Fruit fly (Drosophila melanogaster): ENCODE data around the gene CG14785.
A peak's percentile ranks its signal among the peaks of the same experiment; 100 is the strongest.

CG14785 gene

DNA sequence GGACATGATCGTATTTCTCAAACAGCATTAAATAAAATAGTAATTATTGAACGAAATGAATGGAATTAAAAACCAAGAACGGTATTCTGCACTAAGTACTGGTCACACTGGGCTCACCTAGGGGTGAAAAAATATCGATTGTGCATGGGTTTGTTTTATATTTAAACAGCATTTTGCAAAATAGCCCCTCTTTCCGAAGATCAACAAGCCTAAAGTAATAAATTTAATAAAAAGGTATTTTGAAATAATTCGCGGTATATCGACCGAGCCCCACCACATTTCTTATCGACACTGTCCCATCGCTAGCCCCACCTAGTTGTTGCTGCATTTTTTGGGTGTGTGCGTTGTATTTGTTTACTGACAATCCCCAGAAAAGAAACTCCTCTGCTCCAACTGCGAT lies 13.7 kb upstream of the CG14785 start, which contains the start of gene pck (continued):
- TF ChIP-seq grau (tag; optimal IDR thresholded peaks at IDR 0.05): peak; percentile 54
- no peak for TF ChIP-seq CkIIα-i1 (GFP tag; IDR thresholded peaks at IDR 0.05)
- no peak for TF ChIP-seq CG7839 (tag; optimal IDR thresholded peaks at IDR 0.05)
- peak; percentile 43; the same call in 1 of the 2 replicates for TF ChIP-seq Ada2b (GFP tag; IDR thresholded peaks at IDR 0.05)
- no peak for TF ChIP-seq Stat92E (GFP tag; optimal IDR thresholded peaks at IDR 0.05)
- peak; percentile 50 for TF ChIP-seq CG30020 (tag; optimal IDR thresholded peaks at IDR 0.05)
- TF ChIP-seq az2 (GFP tag; optimal IDR thresholded peaks at IDR 0.05): peak; percentile 71
- TF ChIP-seq fd64A (GFP tag; optimal IDR thresholded peaks at IDR 0.05): no peak
- peak; percentile 70 for TF ChIP-seq slbo (GFP tag; IDR thresholded peaks at IDR 0.05)
- no peak for TF ChIP-seq CG8359 (GFP tag; optimal IDR thresholded peaks at IDR 0.05; ENCODE audit: borderline replicate concordance)
- no peak for TF ChIP-seq Ravus (GFP tag; IDR thresholded peaks at IDR 0.05)
- peak; percentile 51 for TF ChIP-seq caup (GFP tag; optimal IDR thresholded peaks at IDR 0.05; ENCODE audit: severe bottlenecking)
- TF ChIP-seq Optix (GFP tag; IDR thresholded peaks at IDR 0.05): peak; percentile 70; the same call in 2 of the 3 replicates
- TF ChIP-seq Gsc (GFP tag; IDR thresholded peaks at IDR 0.05): no peak
- no peak for TF ChIP-seq Eip74EF (GFP tag; optimal IDR thresholded peaks at IDR 0.05)
- 0 out of 3 replicates have a peak, but pooled peaks have one; percentile 25 for TF ChIP-seq CG3726 (GFP tag; IDR thresholded peaks at IDR 0.05)
- TF ChIP-seq CG9727 (GFP tag; optimal IDR thresholded peaks at IDR 0.05): peak; percentile 69
- TF ChIP-seq CG7786 (GFP tag; optimal IDR thresholded peaks at IDR 0.05): peak; percentile 65
- peak; percentile 65 for TF ChIP-seq CG13287 (GFP tag; IDR thresholded peaks at IDR 0.05; ENCODE audit: partially characterized antibody)
- no peak for TF ChIP-seq h (optimal IDR thresholded peaks at IDR 0.05)
- peak; percentile 45 for TF ChIP-seq CG9437 (GFP tag; optimal IDR thresholded peaks at IDR 0.05)
- TF ChIP-seq dmrt11E (tag; optimal IDR thresholded peaks at IDR 0.05): peak; percentile 65
- TF ChIP-seq Nf-YB (GFP tag; optimal IDR thresholded peaks at IDR 0.05): peak; percentile 19
- TF ChIP-seq Dip2 (GFP tag; IDR thresholded peaks at IDR 0.05): no peak
- peak; percentile 71 for TF ChIP-seq dm (GFP tag; optimal IDR thresholded peaks at IDR 0.05)
- no peak for TF ChIP-seq Oli (tag; optimal IDR thresholded peaks at IDR 0.05)
- no peak for TF ChIP-seq CG6254 (GFP tag; optimal IDR thresholded peaks at IDR 0.05)
- no peak for TF ChIP-seq tio (GFP tag; optimal IDR thresholded peaks at IDR 0.05)
- TF ChIP-seq CG9817 (tag; optimal IDR thresholded peaks at IDR 0.05): peak; percentile 36
- no peak for TF ChIP-seq CG6654 (GFP tag; optimal IDR thresholded peaks at IDR 0.05)
- TF ChIP-seq CG16863 (GFP tag; optimal IDR thresholded peaks at IDR 0.05): peak; percentile 69
- peak; percentile 40 for TF ChIP-seq sug (tag; optimal IDR thresholded peaks at IDR 0.05)
- TF ChIP-seq vfl (GFP tag; optimal IDR thresholded peaks at IDR 0.05): peak; percentile 72
- TF ChIP-seq CG15073 (GFP tag; optimal IDR thresholded peaks at IDR 0.05): no peak
- TF ChIP-seq CG10147 (GFP tag; optimal IDR thresholded peaks at IDR 0.05): peak; percentile 16
- TF ChIP-seq hkb (optimal IDR thresholded peaks at IDR 0.05): peak; percentile 19
- peak; percentile 79 for TF ChIP-seq hkb (GFP tag; IDR thresholded peaks at IDR 0.05)
- peak; percentile 81 for TF ChIP-seq CG4617 (GFP tag; optimal IDR thresholded peaks at IDR 0.05; ENCODE audit: borderline replicate concordance)
- peak; percentile 52 for TF ChIP-seq onecut (GFP tag; IDR thresholded peaks at IDR 0.05)
- TF ChIP-seq ab (GFP tag; optimal IDR thresholded peaks at IDR 0.05): peak; percentile 44
- peak; percentile 56 for TF ChIP-seq CG18011 (GFP tag; optimal IDR thresholded peaks at IDR 0.05)
- TF ChIP-seq Atf6 (GFP tag; IDR thresholded peaks at IDR 0.05): peak; percentile 52; the same call in 1 of the 2 replicates
- TF ChIP-seq CG1832 (GFP tag; optimal IDR thresholded peaks at IDR 0.05): no peak
- peak; percentile 56 for TF ChIP-seq sd (tag; optimal IDR thresholded peaks at IDR 0.05)
- 0 out of 3 replicates have a peak, but pooled peaks have one; percentile 30 for TF ChIP-seq vnd (GFP tag; IDR thresholded peaks at IDR 0.05; ENCODE audit: partially characterized antibody)
- peak; percentile 53; the same call in 1 of the 2 replicates for TF ChIP-seq CG6689 (GFP tag; IDR thresholded peaks at IDR 0.05)
- peak; percentile 52 for TF ChIP-seq CG17359 (tag; optimal IDR thresholded peaks at IDR 0.05)
- peak; percentile 71 for TF ChIP-seq ems (GFP tag; optimal IDR thresholded peaks at IDR 0.05)
- no peak for TF ChIP-seq CG12071 (GFP tag; optimal IDR thresholded peaks at IDR 0.05)
- TF ChIP-seq CG7372 (GFP tag; IDR thresholded peaks at IDR 0.05): 0 out of 2 replicates have a peak, but pooled peaks have one; percentile 43

All from whole organism, embryonic.